Fruit fly (Drosophila melanogaster) whole organism: ENCODE measurements around the gene CG11601.

Experiments used
- CG8478 ChIP-seq: fragments of >200 bp; optimal IDR thresholded peaks from 2 replicates; lab custom pipeline; 2018; ENCODE audit warnings: inconsistent platforms
- Dll ChIP-seq: fragments of >200 bp; optimal IDR thresholded peaks from 2 replicates; lab custom pipeline; 2017
- EcR ChIP-seq, 2 experiments: fragments of >200 bp; optimal IDR thresholded peaks; 2 replicates each; lab custom pipeline; 2017; ENCODE audit warnings: missing biosample characterization in 2 of 2, missing genetic modification characterization in 2 of 2, missing genetic modification reagents in 2 of 2
- pan ChIP-seq: fragments of >200 bp; optimal IDR thresholded peaks from 2 replicates; lab custom pipeline; 2017
- psq ChIP-seq: fragments of >200 bp; optimal IDR thresholded peaks from 2 replicates; lab custom pipeline; 2017
- usp ChIP-seq: fragments of >200 bp; optimal IDR thresholded peaks from 2 replicates; lab custom pipeline; 2017; ENCODE audit warnings: missing biosample characterization, missing genetic modification characterization, mixed read lengths

- TF ChIP-seq usp (GFP tag; lab: Kevin White, UChicago), result no peak
- no peak for TF ChIP-seq CG8478 (lab: Kevin White, UChicago)
- no peak for TF ChIP-seq psq (lab: Kevin White, UChicago)
- no peak for TF ChIP-seq EcR (GFP tag; optimal IDR thresholded peaks at IDR 0.05; lab: Kevin White, UChicago)
- no peak for TF ChIP-seq pan
- TF ChIP-seq Dll (lab: Kevin White, UChicago), result no peak
These were observed 41.7 kb downstream of the CG11601 start for dm6 chr2L:241415-241814.
